Worm (Caenorhabditis elegans) whole organism, L1 larva: ENCODE measurements around the gene dhs-19.

ENCODE experiments used
- Y116A8C.19 ChIP-seq: sonication (generic microtip); optimal IDR thresholded peaks from 2 replicates; lab custom pipeline; 2016; ENCODE audit warnings: missing compliant biosample characterization, missing genetic modification characterization, borderline replicate concordance
- ama-1 ChIP-seq: fragments of 150-350 bp; optimal IDR thresholded peaks from 2 replicates; lab custom pipeline; 2014
- efl-1 ChIP-seq, 4 experiments: fragments of 150-350 bp; optimal IDR thresholded peaks in 3 of 4; peaks in 1 of 4; 1 replicate in 1 of 4; 2 replicates in 3 of 4; lab custom pipeline; 2014; ENCODE audit warnings: missing biosample characterization in 2 of 4, missing genetic modification characterization in 2 of 4, missing genetic modification reagents in 2 of 4
- lin-15B ChIP-seq: fragments of 150-350 bp; sonication (generic microtip); optimal IDR thresholded peaks from 3 replicates; lab custom pipeline; 2014; ENCODE audit warnings: missing biosample characterization, missing genetic modification characterization
- snu-23 ChIP-seq: sonication (generic microtip); optimal IDR thresholded peaks from 2 replicates; lab custom pipeline; 2016; ENCODE audit warnings: missing genetic modification characterization, missing compliant biosample characterization
- tbx-2 ChIP-seq: sonication (generic microtip); optimal IDR thresholded peaks from 2 replicates; lab custom pipeline; 2016; ENCODE audit warnings: missing genetic modification characterization, missing compliant biosample characterization
- ztf-11 ChIP-seq, 2 experiments: sonication (generic microtip); optimal IDR thresholded peaks; 2 replicates each; lab custom pipeline; 2016 to 2017; ENCODE audit warnings: missing genetic modification characterization in 2 of 2, missing biosample characterization in 1 of 2, missing compliant biosample characterization in 1 of 2

ce11 chrV:11516141-11516591 is 25.9 kb upstream of the dhs-19 start, which contains the start of gene sdz-8:
- TF ChIP-seq lin-15B (tag; lab: Kevin White, UChicago) (no peak), tbx-2 (tag; lab: Kevin White, UChicago) (no peak), Y116A8C.19 (no peak), ztf-11 (tag; optimal IDR thresholded peaks at IDR 0.05; lab: Kevin White, UChicago) (no peak), ama-1 (no peak), snu-23 (GFP tag; lab: Kevin White, UChicago) (no peak), efl-1 (optimal IDR thresholded peaks at IDR 0.05; lab: Kevin White, UChicago) (no peak), efl-1 (GFP tag; optimal IDR thresholded peaks at IDR 0.05 in 1 of 2; lab: Kevin White, UChicago) (peak in 1 of 2 experiments; percentile 58)
